Worm (Caenorhabditis elegans): Measurements from ENCODE around the gene nhr-28.
A peak's percentile ranks its signal among the peaks of the same experiment; 100 is the strongest.

The nhr-28 gene

ce11 chrX:16321864-16322263 lies 32.9 kb upstream of the nhr-28 start:
- TF ChIP-seq madf-2 (tag; optimal IDR thresholded peaks at IDR 0.05) (no peak), hlh-15 (tag; optimal IDR thresholded peaks at IDR 0.05) (no peak), ceh-48 (tag; optimal IDR thresholded peaks at IDR 0.05) (no peak), fkh-10 (GFP tag; optimal IDR thresholded peaks at IDR 0.05) (no peak), Y22D7AL.16 (tag; optimal IDR thresholded peaks at IDR 0.05) (no peak), ceh-18 (tag; optimal IDR thresholded peaks at IDR 0.05) (no peak), pat-9 (tag; optimal IDR thresholded peaks at IDR 0.05) (no peak), syd-9 (tag; optimal IDR thresholded peaks at IDR 0.05) (no peak), gmeb-2 (tag; optimal IDR thresholded peaks at IDR 0.05) (no peak), eyg-1 (tag; optimal IDR thresholded peaks at IDR 0.05) (no peak), pag-3 (tag; optimal IDR thresholded peaks at IDR 0.05; ENCODE audit: borderline replicate concordance) (no peak), ceh-45 (GFP tag; IDR thresholded peaks at IDR 0.05) (no peak)

ce11 chrX:16324222-16324621 lies 30.6 kb upstream of the nhr-28 start:
- TF ChIP-seq fkh-10 (GFP tag; optimal IDR thresholded peaks at IDR 0.05) (no peak), hlh-30 (tag; optimal IDR thresholded peaks at IDR 0.05; ENCODE audit: insufficient read depth) (no peak), lim-6 (tag; optimal IDR thresholded peaks at IDR 0.05) (no peak), hlh-15 (tag; optimal IDR thresholded peaks at IDR 0.05) (no peak)

ce11 chrX:16327229-16327628 lies 27.5 kb upstream of the nhr-28 start:
- TF ChIP-seq pat-9 (tag; optimal IDR thresholded peaks at IDR 0.05) (no peak), odd-2 (tag; optimal IDR thresholded peaks at IDR 0.05) (no peak), C38D4.7 (GFP tag; optimal IDR thresholded peaks at IDR 0.05) (no peak), pros-1 (tag; optimal IDR thresholded peaks at IDR 0.05) (no peak), sdc-2 (tag; optimal IDR thresholded peaks at IDR 0.05) (peak; percentile 96), fkh-10 (GFP tag; optimal IDR thresholded peaks at IDR 0.05) (no peak), ceh-31 (tag; optimal IDR thresholded peaks at IDR 0.05) (no peak)

- TF ChIP-seq ttx-3 (tag; optimal IDR thresholded peaks at IDR 0.05) (no peak), ceh-30 (tag; optimal IDR thresholded peaks at IDR 0.05) (no peak), C08G9.2 (tag; optimal IDR thresholded peaks at IDR 0.05) (no peak), fax-1 (tag; optimal IDR thresholded peaks at IDR 0.05) (no peak), odd-2 (tag; optimal IDR thresholded peaks at IDR 0.05) (no peak), F13H6.1 (tag; optimal IDR thresholded peaks at IDR 0.05) (no peak), madf-2 (tag; optimal IDR thresholded peaks at IDR 0.05) (no peak), pag-3 (tag; optimal IDR thresholded peaks at IDR 0.05; ENCODE audit: borderline replicate concordance) (no peak), npax-4 (tag; optimal IDR thresholded peaks at IDR 0.05) (no peak)
Observed at ce11 chrX:16328328-16328727, 26.4 kb upstream of the nhr-28 start, which contains the start of gene C11G6.2. Gene C11G6.2, plus strand, starts transcription at chrX:16328628.

ce11 chrX:16331425-16331824 lies 23.4 kb upstream of the nhr-28 start:
- TF ChIP-seq pat-9 (tag; optimal IDR thresholded peaks at IDR 0.05) (no peak), fax-1 (tag; optimal IDR thresholded peaks at IDR 0.05) (no peak), ceh-48 (tag; optimal IDR thresholded peaks at IDR 0.05) (no peak), dve-1 (tag; optimal IDR thresholded peaks at IDR 0.05) (no peak), Y22D7AL.16 (tag; optimal IDR thresholded peaks at IDR 0.05) (no peak), nfya-1 (tag; optimal IDR thresholded peaks at IDR 0.05) (no peak)

DNA sequence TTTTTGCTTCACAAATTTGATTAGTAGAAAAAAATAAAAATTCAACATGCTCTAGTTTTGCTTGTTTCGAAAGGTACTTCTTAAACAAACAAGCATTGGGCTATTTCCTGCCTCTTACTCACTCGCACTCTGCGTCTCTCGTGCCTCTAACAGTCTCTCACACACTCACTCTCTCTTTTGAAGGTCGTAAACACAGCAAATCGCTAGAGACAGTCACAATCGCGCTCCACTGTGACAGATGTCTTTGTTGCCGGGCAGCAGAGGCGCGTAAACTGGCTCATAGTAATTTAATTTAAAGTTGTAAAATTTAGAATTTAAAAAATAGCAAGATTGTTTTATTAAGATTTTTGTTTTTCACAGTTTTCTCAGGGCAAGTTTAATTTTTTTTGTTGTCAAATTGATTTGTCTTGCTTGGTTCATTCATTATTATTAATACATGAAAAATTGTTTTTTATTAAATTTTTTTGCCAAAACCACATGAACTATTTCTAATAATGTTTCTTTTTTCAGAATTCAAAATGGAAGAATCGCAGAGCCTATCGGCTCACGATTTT lies 22.8 kb upstream of the nhr-28 start, which contains the start of gene taf-3:
taf-3 (plus strand) TSS at position 504 of the 554 bp plus-strand sequence.
- TF ChIP-seq ceh-22 (tag; optimal IDR thresholded peaks at IDR 0.05) = no peak
- TF ChIP-seq ceh-18 (tag; optimal IDR thresholded peaks at IDR 0.05) = peak; percentile 5
- no peak for TF ChIP-seq sox-4 (tag; optimal IDR thresholded peaks at IDR 0.05)
- no peak for TF ChIP-seq ceh-48 (tag; optimal IDR thresholded peaks at IDR 0.05)
- no peak for TF ChIP-seq ceh-45 (GFP tag; IDR thresholded peaks at IDR 0.05)
- no peak for TF ChIP-seq hlh-15 (tag; optimal IDR thresholded peaks at IDR 0.05)
- TF ChIP-seq dmd-4 (tag; optimal IDR thresholded peaks at IDR 0.05; ENCODE audit: borderline replicate concordance) = no peak
- no peak for TF ChIP-seq elt-2 (tag; optimal IDR thresholded peaks at IDR 0.05)
- TF ChIP-seq syd-9 (tag; optimal IDR thresholded peaks at IDR 0.05) = no peak
- no peak for TF ChIP-seq ztf-16 (tag; optimal IDR thresholded peaks at IDR 0.05)
- TF ChIP-seq che-1 (tag; optimal IDR thresholded peaks at IDR 0.05) = no peak
- TF ChIP-seq F13H6.1 (tag; optimal IDR thresholded peaks at IDR 0.05) = peak; percentile 21
- no peak for TF ChIP-seq K02D7.2 (tag; optimal IDR thresholded peaks at IDR 0.05)
- no peak for TF ChIP-seq npax-4 (tag; optimal IDR thresholded peaks at IDR 0.05)
- TF ChIP-seq unc-42 (tag; optimal IDR thresholded peaks at IDR 0.05) = peak; percentile 36
- no peak for TF ChIP-seq gmeb-2 (tag; optimal IDR thresholded peaks at IDR 0.05)
- no peak for TF ChIP-seq ceh-2 (tag; optimal IDR thresholded peaks at IDR 0.05)
- no peak for TF ChIP-seq sox-2 (GFP tag; IDR thresholded peaks at IDR 0.05)
- TF ChIP-seq lim-6 (tag; optimal IDR thresholded peaks at IDR 0.05) = no peak
- no peak for TF ChIP-seq ama-1 (optimal IDR thresholded peaks at IDR 0.05)
- no peak for TF ChIP-seq eyg-1 (tag; optimal IDR thresholded peaks at IDR 0.05)
- no peak for TF ChIP-seq ceh-24 (tag; optimal IDR thresholded peaks at IDR 0.05)
- no peak for TF ChIP-seq hlh-13 (GFP tag; optimal IDR thresholded peaks at IDR 0.05)
- no peak for TF ChIP-seq tbx-7 (tag; optimal IDR thresholded peaks at IDR 0.05)
- no peak for TF ChIP-seq madf-2 (tag; optimal IDR thresholded peaks at IDR 0.05)
